Worm (Caenorhabditis elegans): ENCODE results near the gene Y69H2.7.

Y69H2.7 gene

DNA sequence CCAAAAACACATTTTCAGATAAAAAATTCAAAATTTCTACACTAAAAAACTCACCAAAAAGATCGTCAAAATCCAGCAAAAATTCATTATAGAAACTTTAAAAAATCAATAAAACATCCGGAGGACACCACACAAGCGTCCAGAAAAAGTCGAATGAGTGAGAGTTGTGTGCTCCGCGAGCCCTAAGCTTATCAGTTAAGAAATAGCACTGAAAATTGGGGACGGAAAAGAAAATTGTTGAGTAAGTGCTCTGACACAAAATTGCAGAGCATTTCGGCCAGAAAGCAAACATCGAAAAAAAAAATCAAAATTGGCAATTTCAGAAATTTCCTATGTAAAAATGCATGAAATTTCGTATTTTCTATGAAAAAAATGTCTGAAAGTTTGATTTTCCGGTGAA is 47.9 kb downstream of the Y69H2.7 start:
- TF ChIP-seq nhr-76 (tag; optimal IDR thresholded peaks at IDR 0.05) (no peak), hlh-30 (tag; optimal IDR thresholded peaks at IDR 0.05; ENCODE audit: insufficient read depth) (no peak), lir-3 (tag; optimal IDR thresholded peaks at IDR 0.05) (no peak), duxl-1 (tag; optimal IDR thresholded peaks at IDR 0.05; ENCODE audit: poor library complexity) (peak; percentile 93), tra-1 (GFP tag; IDR thresholded peaks at IDR 0.05) (no peak), nhr-28 (tag; optimal IDR thresholded peaks at IDR 0.05) (peak; percentile 1), daf-12 (tag; optimal IDR thresholded peaks at IDR 0.05) (no peak)

DNA sequence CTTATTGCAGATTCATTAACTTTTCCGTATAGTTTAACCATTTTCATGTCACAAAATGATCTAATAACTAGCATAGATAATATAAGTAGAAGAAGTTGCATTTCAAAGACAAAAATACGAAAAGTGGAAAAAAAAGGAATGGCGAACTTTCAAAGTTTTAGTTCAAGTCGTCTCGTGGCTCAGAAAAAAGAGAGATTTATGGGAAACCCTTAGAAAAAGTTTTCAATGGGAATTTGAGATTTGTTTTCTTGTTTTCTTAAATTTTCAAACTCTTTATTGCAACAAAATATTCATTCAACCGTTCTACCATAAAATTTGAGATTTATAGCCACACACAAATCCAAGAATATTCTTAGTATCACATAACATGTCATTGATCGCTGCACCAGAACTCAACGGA is 52.3 kb downstream of the Y69H2.7 start, which contains the start of gene clec-250:
TSS of gene clec-250 (minus strand) at position 101 of the 400 bp plus-strand sequence.
- TF ChIP-seq duxl-1 (tag; optimal IDR thresholded peaks at IDR 0.05; ENCODE audit: poor library complexity), result no peak
- no peak for TF ChIP-seq F44E2.7 (GFP tag; IDR thresholded peaks at IDR 0.05)
- no peak for TF ChIP-seq saeg-2 (GFP tag; IDR thresholded peaks at IDR 0.05)
- TF ChIP-seq sdz-12 (GFP tag; optimal IDR thresholded peaks at IDR 0.05), result no peak
- TF ChIP-seq madf-9 (GFP tag; conservative IDR thresholded peaks at IDR 0.05), result no peak
- TF ChIP-seq set-16 (GFP tag; IDR thresholded peaks at IDR 0.05), result no peak
- TF ChIP-seq zfp-3 (GFP tag; conservative IDR thresholded peaks at IDR 0.05), result no peak
- TF ChIP-seq mdl-1 (tag; optimal IDR thresholded peaks at IDR 0.05), result no peak
- TF ChIP-seq nhr-28 (tag; optimal IDR thresholded peaks at IDR 0.05), result no peak
- TF ChIP-seq daf-8 (GFP tag; IDR thresholded peaks at IDR 0.05), result no peak
- TF ChIP-seq Y105C5A.15 (GFP tag; IDR thresholded peaks at IDR 0.05), result no peak
- no peak for TF ChIP-seq ztf-7 (tag; optimal IDR thresholded peaks at IDR 0.05)
- TF ChIP-seq D1046.2 (GFP tag; IDR thresholded peaks at IDR 0.05), result no peak
- no peak for TF ChIP-seq snpc-1.2 (GFP tag; IDR thresholded peaks at IDR 0.05)
- TF ChIP-seq unc-130 (GFP tag; optimal IDR thresholded peaks at IDR 0.05), result no peak
- no peak for TF ChIP-seq dve-1 (tag; optimal IDR thresholded peaks at IDR 0.05; ENCODE audit: insufficient read depth)
- TF ChIP-seq ZK337.2 (GFP tag; IDR thresholded peaks at IDR 0.05), result no peak
- no peak for TF ChIP-seq zip-2 (tag; optimal IDR thresholded peaks at IDR 0.05)
- TF ChIP-seq unc-62 (GFP tag; optimal IDR thresholded peaks at IDR 0.05 in 1 of 2), result no peak
- TF ChIP-seq unc-62 (tag; optimal IDR thresholded peaks at IDR 0.05), result no peak
- no peak for TF ChIP-seq nhr-48 (tag; optimal IDR thresholded peaks at IDR 0.05)
